Worm (Caenorhabditis elegans) whole organism, L4 larva: ENCODE results near the gene F14D2.19.

Experiments
- F44E2.7 ChIP-seq: fragments of 200-800 bp; sonication (Bioruptor generic); IDR thresholded peaks from 2 replicates; pipeline ENCODE4 v2.1.2; 2022; ENCODE audit warnings: missing genetic modification characterization, missing compliant biosample characterization
- F49E8.2 ChIP-seq: sonication (generic microtip); optimal IDR thresholded peaks from 2 replicates; lab custom pipeline; 2016; ENCODE audit warnings: missing compliant biosample characterization, mild to moderate bottlenecking, missing genetic modification characterization, borderline replicate concordance
- Y105C5A.15 ChIP-seq: fragments of 200-800 bp; sonication (Bioruptor generic); IDR thresholded peaks from 2 replicates; pipeline ENCODE4 v1.3.6; 2022; ENCODE audit warnings: missing genetic modification characterization, missing compliant biosample characterization
- Y48G9A.11 ChIP-seq: fragments of 200-800 bp; sonication (Bioruptor generic); IDR thresholded peaks from 2 replicates; pipeline ENCODE4 v1.3.6; 2022; ENCODE audit warnings: missing genetic modification reagents, missing genetic modification characterization, missing compliant biosample characterization
- Y5F2A.4 ChIP-seq: fragments of 200-800 bp; sonication (Bioruptor generic); optimal IDR thresholded peaks from 2 replicates; lab custom pipeline; 2018; ENCODE audit warnings: mild to moderate bottlenecking, missing genetic modification characterization, missing compliant biosample characterization
- Y75B8A.6 ChIP-seq: fragments of 200-800 bp; sonication (Bioruptor generic); IDR thresholded peaks from 2 replicates; pipeline ENCODE4 v1.3.6; 2022; ENCODE audit warnings: missing genetic modification reagents, missing genetic modification characterization, missing compliant biosample characterization
- ama-1 ChIP-seq: fragments of 150-350 bp; optimal IDR thresholded peaks from 2 replicates; lab custom pipeline; 2014; ENCODE audit warnings: inconsistent platforms, mixed read lengths
- attf-4 ChIP-seq: sonication (generic microtip); optimal IDR thresholded peaks from 3 replicates; lab custom pipeline; 2017; ENCODE audit warnings: missing biosample characterization, missing genetic modification characterization
- ceh-44 ChIP-seq: fragments of 200-800 bp; sonication (Bioruptor generic); IDR thresholded peaks from 2 replicates; pipeline ENCODE4 v1.3.6; 2022; ENCODE audit warnings: missing genetic modification reagents, missing genetic modification characterization, missing compliant biosample characterization
- ceh-62 ChIP-seq: sonication (generic microtip); optimal IDR thresholded peaks from 2 replicates; lab custom pipeline; 2017; ENCODE audit warnings: missing biosample characterization, missing genetic modification characterization
- daf-16 ChIP-seq, 3 experiments: sonication (generic microtip); optimal IDR thresholded peaks; 2 replicates each; lab custom pipeline; 2016 to 2017; ENCODE audit warnings: missing genetic modification characterization in 3 of 3, missing genetic modification reagents in 3 of 3, mild to moderate bottlenecking in 2 of 3, missing compliant biosample characterization in 2 of 3, missing biosample characterization in 1 of 3, moderate library complexity in 1 of 3
- daf-19 ChIP-seq: fragments of 200-800 bp; sonication (Bioruptor generic); conservative IDR thresholded peaks from 2 replicates; pipeline ENCODE4 v1.3.6; 2022; ENCODE audit warnings: missing genetic modification characterization, missing compliant biosample characterization
- daf-8 ChIP-seq: fragments of 200-800 bp; sonication (Bioruptor generic); IDR thresholded peaks from 2 replicates; pipeline ENCODE4 v1.3.6; 2022; ENCODE audit warnings: missing genetic modification characterization, missing compliant biosample characterization
- dmd-6 ChIP-seq: fragments of 200-800 bp; sonication (Bioruptor generic); IDR thresholded peaks from 2 replicates; pipeline ENCODE4 v1.3.6; 2022; ENCODE audit warnings: missing genetic modification reagents, missing genetic modification characterization, missing compliant biosample characterization
- dmd-8 ChIP-seq: fragments of 200-800 bp; sonication (Bioruptor generic); IDR thresholded peaks from 2 replicates; pipeline ENCODE4 v1.3.6; 2022; ENCODE audit warnings: missing genetic modification characterization, missing compliant biosample characterization
- dve-1 ChIP-seq: sonication (generic microtip); optimal IDR thresholded peaks from 2 replicates; lab custom pipeline; 2017; ENCODE audit warnings: antibody characterized with exemption, mild to moderate bottlenecking, missing genetic modification characterization, missing compliant biosample characterization; ENCODE audit not compliant: insufficient read depth
- hlh-11 ChIP-seq: fragments of 200-800 bp; sonication (Bioruptor generic); optimal IDR thresholded peaks from 2 replicates; lab custom pipeline; 2018; ENCODE audit warnings: mild to moderate bottlenecking, missing genetic modification characterization, missing compliant biosample characterization
- hlh-30 ChIP-seq: sonication (generic microtip); optimal IDR thresholded peaks from 2 replicates; lab custom pipeline; 2017; ENCODE audit warnings: antibody characterized with exemption, mild to moderate bottlenecking, missing genetic modification characterization, missing compliant biosample characterization; ENCODE audit not compliant: insufficient read depth
- lin-1 ChIP-seq: fragments of 200-800 bp; sonication (Bioruptor generic); IDR thresholded peaks from 2 replicates; pipeline ENCODE4 v1.3.6; 2022; ENCODE audit warnings: missing genetic modification reagents, missing genetic modification characterization, missing compliant biosample characterization
- lin-29 ChIP-seq: fragments of 200-800 bp; sonication (Bioruptor generic); IDR thresholded peaks from 2 replicates; pipeline ENCODE4 v1.3.6; 2022; ENCODE audit warnings: missing genetic modification reagents, missing genetic modification characterization, missing compliant biosample characterization
- nhr-11 ChIP-seq: fragments of 150-350 bp; optimal IDR thresholded peaks from 2 replicates; lab custom pipeline; 2014; ENCODE audit warnings: missing biosample characterization, missing genetic modification characterization
- nhr-237 ChIP-seq: sonication (generic microtip); optimal IDR thresholded peaks from 2 replicates; lab custom pipeline; 2017; ENCODE audit warnings: missing biosample characterization, missing genetic modification characterization
- nhr-28 ChIP-seq: fragments of 150-350 bp; optimal IDR thresholded peaks from 2 replicates; lab custom pipeline; 2014; ENCODE audit warnings: missing biosample characterization, missing genetic modification characterization
- nhr-42 ChIP-seq: fragments of 200-800 bp; sonication (Bioruptor generic); IDR thresholded peaks from 2 replicates; pipeline ENCODE4 v1.3.6; 2022; ENCODE audit warnings: missing genetic modification characterization, missing compliant biosample characterization
- nhr-48 ChIP-seq: sonication (generic microtip); optimal IDR thresholded peaks from 2 replicates; lab custom pipeline; 2016; ENCODE audit warnings: mild to moderate bottlenecking, missing genetic modification characterization, missing compliant biosample characterization
- nhr-76 ChIP-seq: fragments of 150-350 bp; optimal IDR thresholded peaks from 2 replicates; lab custom pipeline; 2014; ENCODE audit warnings: missing biosample characterization, missing genetic modification characterization
- nhr-77 ChIP-seq: fragments of 150-350 bp; optimal IDR thresholded peaks from 2 replicates; lab custom pipeline; 2014; ENCODE audit warnings: missing biosample characterization, missing genetic modification characterization
- pha-4 ChIP-seq, 2 experiments: fragments of 150-350 bp in 1 of 2; fragments of 200-800 bp in 1 of 2; sonication (Bioruptor generic) in 1 of 2; IDR thresholded peaks in 1 of 2; optimal IDR thresholded peaks in 1 of 2; 2 replicates each; pipeline versions ENCODE4 v1.3.6 to Lab custom; 2014 to 2022; ENCODE audit warnings: missing genetic modification characterization in 2 of 2, missing genetic modification reagents in 2 of 2, missing biosample characterization in 1 of 2, missing compliant biosample characterization in 1 of 2
- php-3 ChIP-seq: fragments of 200-800 bp; sonication (Bioruptor generic); IDR thresholded peaks from 2 replicates; pipeline ENCODE4 v1.3.6; 2022; ENCODE audit warnings: missing genetic modification reagents, missing genetic modification characterization, missing compliant biosample characterization
- pqm-1 ChIP-seq: sonication (generic microtip); optimal IDR thresholded peaks from 2 replicates; lab custom pipeline; 2017; ENCODE audit warnings: missing biosample characterization, missing genetic modification characterization
- snpc-1.2 ChIP-seq: fragments of 200-800 bp; sonication (Bioruptor generic); IDR thresholded peaks from 2 replicates; pipeline ENCODE4 v1.3.6; 2022; ENCODE audit warnings: missing genetic modification reagents, missing genetic modification characterization, missing compliant biosample characterization
- snpc-4 ChIP-seq: fragments of 150-350 bp; optimal IDR thresholded peaks from 2 replicates; lab custom pipeline; 2014; ENCODE audit warnings: missing biosample characterization, missing genetic modification characterization
- spr-1 ChIP-seq: sonication (generic microtip); optimal IDR thresholded peaks from 2 replicates; lab custom pipeline; 2016; ENCODE audit warnings: mild to moderate bottlenecking, missing genetic modification characterization, missing compliant biosample characterization
- zag-1 ChIP-seq: fragments of 150-350 bp; optimal IDR thresholded peaks from 2 replicates; lab custom pipeline; 2014; ENCODE audit warnings: missing biosample characterization, missing genetic modification characterization
- zip-2 ChIP-seq: fragments of 150-350 bp; optimal IDR thresholded peaks from 2 replicates; lab custom pipeline; 2014; ENCODE audit warnings: missing biosample characterization, missing genetic modification characterization
- ztf-7 ChIP-seq: fragments of 150-350 bp; optimal IDR thresholded peaks from 2 replicates; lab custom pipeline; 2014; ENCODE audit warnings: missing biosample characterization, missing genetic modification characterization

The F14D2.19 gene

DNA sequence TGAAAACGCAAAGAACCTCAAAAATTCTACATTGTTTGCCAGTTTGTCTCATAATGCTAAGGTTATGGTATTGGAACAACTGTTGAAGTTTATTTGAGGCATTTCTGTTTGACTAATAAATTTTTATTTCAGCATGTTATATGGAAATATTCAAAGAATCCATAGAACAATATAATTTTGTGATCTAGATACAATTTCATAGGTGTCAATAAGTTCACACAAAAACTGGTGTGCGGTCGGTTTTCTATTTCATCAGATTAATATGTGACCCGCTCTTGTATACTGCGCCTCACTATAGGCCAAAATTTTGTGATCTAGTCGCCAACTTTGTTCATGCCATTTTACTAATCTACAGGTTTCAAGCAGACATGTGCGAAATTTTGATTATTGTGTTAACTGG lies 37.5 kb downstream of the F14D2.19 start, which contains the start of gene btb-22:
btb-22 (plus strand) TSS at position 301 of the 400 bp plus-strand sequence.
- no peak for TF ChIP-seq zip-2 (tag; lab: Kevin White, UChicago)
- no peak for TF ChIP-seq daf-19 (GFP tag; lab: Robert Waterston, UW)
- TF ChIP-seq dve-1 (tag; lab: Kevin White, UChicago), result no peak
- no peak for TF ChIP-seq nhr-76
- no peak for TF ChIP-seq ztf-7
- no peak for TF ChIP-seq ceh-44
- TF ChIP-seq Y5F2A.4 (GFP tag; lab: Kevin White, UChicago), result no peak

DNA sequence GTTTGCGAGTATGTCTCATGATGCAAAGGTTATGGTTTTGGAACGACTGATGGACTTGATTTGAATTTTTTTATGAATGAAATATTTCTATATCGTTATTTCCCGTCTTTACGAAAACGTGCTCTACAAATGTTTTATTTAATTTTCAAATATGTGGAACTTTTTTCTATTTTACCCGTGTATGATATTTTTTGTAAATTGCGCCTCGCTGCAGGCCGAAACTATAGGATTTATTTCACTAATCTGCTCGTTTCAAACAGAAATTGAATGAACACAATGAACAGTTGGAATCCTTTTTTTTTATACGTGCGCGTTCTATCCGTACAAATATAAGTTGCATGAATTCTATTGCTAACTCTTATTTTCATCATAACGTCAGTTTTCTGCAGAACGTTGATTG lies 39.0 kb downstream of the F14D2.19 start, which contains the start of gene btb-18:
btb-18 (plus strand) TSS at position 301 of the 400 bp plus-strand sequence.
- TF ChIP-seq Y48G9A.11 (no peak), dve-1 (tag; lab: Kevin White, UChicago) (peak; percentile 39), zag-1 (no peak), F49E8.2 (no peak), daf-16 (GFP tag; optimal IDR thresholded peaks at IDR 0.05; lab: Kevin White, UChicago) (no peak), daf-16 (tag; optimal IDR thresholded peaks at IDR 0.05; lab: Kevin White, UChicago) (peak; percentile 50)
- TF ChIP-seq, all 104 proteins: peak for 2

DNA sequence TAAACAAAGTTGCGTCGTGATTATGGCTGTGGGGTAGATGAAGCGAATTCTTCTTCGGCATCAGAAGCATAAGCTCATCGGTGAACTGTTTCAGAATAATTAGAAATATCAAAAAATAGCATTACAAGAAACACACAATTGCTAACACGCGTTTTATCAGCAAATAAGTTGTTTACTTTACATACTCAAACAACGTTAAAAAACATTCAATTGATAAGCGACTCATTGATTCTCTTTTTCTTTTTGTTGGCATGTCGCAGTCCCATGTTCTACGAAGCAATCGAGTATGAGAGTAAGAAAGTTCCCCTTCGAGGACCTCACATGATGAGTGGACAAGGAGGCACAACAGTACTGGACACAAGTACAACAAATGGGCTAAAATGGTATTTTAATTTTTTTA lies 40.3 kb downstream of the F14D2.19 start, which contains the start of gene btb-16:
btb-16 (plus strand) TSS at position 240 of the 400 bp plus-strand sequence.
- TF ChIP-seq snpc-1.2 (GFP tag; lab: Robert Waterston, UW) (no peak), pqm-1 (peak; percentile 1), daf-16 (GFP tag; optimal IDR thresholded peaks at IDR 0.05; lab: Kevin White, UChicago) (no peak), daf-16 (tag; optimal IDR thresholded peaks at IDR 0.05; lab: Kevin White, UChicago) (peak; percentile 91), hlh-30 (tag; lab: Kevin White, UChicago) (peak; percentile 26), nhr-11 (tag; lab: Kevin White, UChicago) (no peak), lin-1 (GFP tag; lab: Robert Waterston, UW) (no peak), hlh-11 (tag; lab: Kevin White, UChicago) (peak; percentile 9), nhr-237 (tag; lab: Kevin White, UChicago) (no peak), dve-1 (tag; lab: Kevin White, UChicago) (peak; percentile 40), dmd-6 (GFP tag; lab: Robert Waterston, UW) (0 out of 2 replicates have a peak, but pooled peaks have one; percentile 13), nhr-28 (tag; lab: Kevin White, UChicago) (peak; percentile 36), nhr-42 (GFP tag; lab: Robert Waterston, UW) (no peak)
- TF ChIP-seq, all 104 proteins: peak for 7

DNA sequence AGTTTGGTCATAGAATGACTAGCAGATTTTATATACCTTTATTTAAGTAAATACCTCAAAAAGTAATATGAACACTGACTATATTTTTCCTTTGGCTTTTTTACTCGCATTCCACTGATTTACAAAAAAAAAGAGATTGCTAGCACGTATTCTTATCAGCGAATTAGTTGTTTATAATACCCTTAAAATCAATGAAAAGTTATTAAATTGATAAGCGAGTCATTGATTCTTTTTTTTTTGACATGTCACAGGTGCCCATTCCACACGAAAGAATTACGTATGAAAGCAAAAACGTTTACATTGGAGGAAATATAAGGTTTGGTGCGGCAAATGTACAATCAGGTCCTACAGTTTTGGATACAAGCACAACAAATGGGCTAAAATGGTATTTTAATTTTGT lies 41.7 kb downstream of the F14D2.19 start, which contains the start of gene btb-17:
btb-17 (plus strand) TSS at position 213 of the 400 bp plus-strand sequence.
- TF ChIP-seq daf-16 (GFP tag; optimal IDR thresholded peaks at IDR 0.05; lab: Kevin White, UChicago) (no peak), daf-16 (tag; optimal IDR thresholded peaks at IDR 0.05; lab: Kevin White, UChicago) (peak; percentile 92), lin-29 (GFP tag; lab: Robert Waterston, UW) (no peak), php-3 (GFP tag; lab: Robert Waterston, UW) (0 out of 2 replicates have a peak, but pooled peaks have one; percentile 59), daf-8 (GFP tag; lab: Robert Waterston, UW) (no peak), dmd-6 (GFP tag; lab: Robert Waterston, UW) (peak; percentile 62), zag-1 (no peak), pqm-1 (peak; percentile 54), pha-4 (GFP tag; IDR thresholded peaks at IDR 0.05; lab: Robert Waterston, UW) (no peak), pha-4 (tag; optimal IDR thresholded peaks at IDR 0.05; lab: Kevin White, UChicago) (no peak), spr-1 (no peak), nhr-77 (tag; lab: Kevin White, UChicago) (no peak), nhr-28 (tag; lab: Kevin White, UChicago) (peak; percentile 52), F44E2.7 (GFP tag; lab: Robert Waterston, UW) (no peak), ceh-62 (no peak), hlh-11 (tag; lab: Kevin White, UChicago) (peak; percentile 24), F49E8.2 (no peak), snpc-4 (tag; lab: Kevin White, UChicago) (no peak), dve-1 (tag; lab: Kevin White, UChicago) (no peak), nhr-48 (no peak), Y105C5A.15 (GFP tag; lab: Robert Waterston, UW) (no peak), Y75B8A.6 (GFP tag; lab: Robert Waterston, UW) (no peak), ama-1 (lab: Kevin White, UChicago) (no peak), dmd-8 (GFP tag; lab: Robert Waterston, UW) (no peak), attf-4 (tag; lab: Kevin White, UChicago) (no peak)
